Worm (Caenorhabditis elegans) whole organism, young adult: Measurements from ENCODE around the gene dhps-1.

Experiments used
- ama-1 ChIP-seq, 3 experiments: fragments of 150-350 bp in 1 of 3; sonication (generic microtip) in 2 of 3; optimal IDR thresholded peaks; 2 replicates each; lab custom pipeline; 2014 to 2018; ENCODE audit warnings: missing biosample characterization in 2 of 3, missing genetic modification characterization in 2 of 3, missing genetic modification reagents in 2 of 3
- ekl-4 ChIP-seq: fragments of 200-800 bp; sonication (Bioruptor generic); IDR thresholded peaks from 2 replicates; pipeline ENCODE4 v1.3.6; 2022; ENCODE audit warnings: missing genetic modification reagents, missing genetic modification characterization, missing compliant biosample characterization
- lin-35 ChIP-seq, 3 experiments: fragments of 150-350 bp in 2 of 3; sonication (generic microtip) in 1 of 3; optimal IDR thresholded peaks; 2 replicates each; lab custom pipeline; 2014 to 2018; ENCODE audit warnings: missing biosample characterization in 3 of 3, missing genetic modification characterization in 3 of 3, missing genetic modification reagents in 3 of 3
- lir-1 ChIP-seq: fragments of 200-800 bp; sonication (Bioruptor generic); conservative IDR thresholded peaks from 2 replicates; pipeline ENCODE4 v1.3.6; 2022; ENCODE audit warnings: missing genetic modification reagents, missing genetic modification characterization, missing compliant biosample characterization
- nhr-90 ChIP-seq: sonication (generic microtip); optimal IDR thresholded peaks from 2 replicates; lab custom pipeline; 2016; ENCODE audit warnings: missing genotype, mild to moderate bottlenecking, missing genetic modification characterization, missing compliant biosample characterization
- snpc-4 ChIP-seq, 5 experiments: fragments of 150-350 bp in 1 of 5; sonication (generic microtip) in 4 of 5; optimal IDR thresholded peaks; 2 replicates each; lab custom pipeline; 2014 to 2018; ENCODE audit warnings: missing genetic modification characterization in 5 of 5, missing biosample characterization in 3 of 5, antibody characterized with exemption in 2 of 5, mild to moderate bottlenecking in 2 of 5, missing compliant biosample characterization in 2 of 5, missing genotype in 2 of 5, moderate library complexity in 2 of 5, missing genetic modification reagents in 1 of 5
- sptf-2 ChIP-seq: fragments of 200-800 bp; sonication (Bioruptor generic); optimal IDR thresholded peaks from 2 replicates; lab custom pipeline; 2018; ENCODE audit warnings: mild to moderate bottlenecking, missing genetic modification characterization, missing compliant biosample characterization
- unc-62 ChIP-seq: fragments of 150-350 bp; optimal IDR thresholded peaks from 2 replicates; lab custom pipeline; 2014; ENCODE audit warnings: missing biosample characterization, missing genetic modification reagents, missing genetic modification characterization
- zfh-2 ChIP-seq: fragments of 200-800 bp; sonication (Bioruptor generic); conservative IDR thresholded peaks from 2 replicates; pipeline ENCODE4 v1.3.6; 2022; ENCODE audit warnings: missing genetic modification reagents, missing genetic modification characterization, missing compliant biosample characterization
- ztf-22 ChIP-seq: fragments of 200-800 bp; sonication (Bioruptor generic); optimal IDR thresholded peaks from 2 replicates; lab custom pipeline; 2018; ENCODE audit warnings: mild to moderate bottlenecking, missing genetic modification characterization, moderate library complexity, missing compliant biosample characterization

DNA sequence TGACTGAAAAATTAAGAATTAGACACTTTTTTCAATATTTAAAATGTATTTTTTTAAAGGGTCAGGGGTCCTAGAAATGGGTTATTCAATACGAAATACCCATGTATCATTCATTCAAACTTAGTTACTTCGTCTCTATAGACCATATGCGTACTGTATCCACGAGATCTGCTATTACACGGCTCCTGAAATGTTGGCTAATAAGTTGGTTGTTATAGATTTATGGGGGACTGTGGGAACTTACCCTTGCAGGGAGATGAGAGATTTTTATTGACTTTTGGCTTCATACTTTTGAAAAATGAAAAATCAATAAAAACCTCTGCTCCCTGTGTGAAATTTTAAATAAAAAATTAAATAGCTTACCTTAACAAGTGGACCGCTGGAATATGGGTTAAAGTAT is 13.9 kb upstream of the dhps-1 start:
- no peak for TF ChIP-seq ztf-22 (GFP tag; lab: Kevin White, UChicago)
- TF ChIP-seq nhr-90: no peak
- no peak for TF ChIP-seq lir-1 (GFP tag; lab: Robert Waterston, UW)
- TF ChIP-seq unc-62: no peak
- TF ChIP-seq sptf-2 (GFP tag; lab: Kevin White, UChicago): no peak
- no peak for TF ChIP-seq zfh-2
- no peak for TF ChIP-seq ekl-4 (GFP tag; lab: Robert Waterston, UW)
- TF ChIP-seq snpc-4 (GFP tag; optimal IDR thresholded peaks at IDR 0.05; lab: Kevin White, UChicago): no peak
- no peak for TF ChIP-seq snpc-4 (tag; optimal IDR thresholded peaks at IDR 0.05; lab: Kevin White, UChicago)
- no peak for TF ChIP-seq lin-35 (GFP tag; optimal IDR thresholded peaks at IDR 0.05; lab: Kevin White, UChicago)
- TF ChIP-seq ama-1 (optimal IDR thresholded peaks at IDR 0.05; lab: Kevin White, UChicago): no peak
- TF ChIP-seq ama-1 (GFP tag; optimal IDR thresholded peaks at IDR 0.05; lab: Kevin White, UChicago): no peak
